Worm (Caenorhabditis elegans) whole organism, midembryonic: ENCODE measurements around the gene cec-7.

Experiments
- T22C8.4 ChIP-seq: fragments of 200-800 bp; sonication (Bioruptor generic); IDR thresholded peaks from 2 replicates; pipeline ENCODE4 v1.3.6; 2022; ENCODE audit warnings: missing genetic modification characterization, missing compliant biosample characterization
- cog-1 ChIP-seq: sonication (generic microtip); optimal IDR thresholded peaks from 2 replicates; lab custom pipeline; 2016; ENCODE audit warnings: missing genetic modification characterization, missing compliant biosample characterization
- flt-1 ChIP-seq: fragments of 200-800 bp; sonication (Bioruptor generic); IDR thresholded peaks from 2 replicates; pipeline ENCODE4 v1.3.6; 2022; ENCODE audit warnings: missing genetic modification characterization, missing compliant biosample characterization
- klf-2 ChIP-seq: fragments of 200-800 bp; sonication (Bioruptor generic); conservative IDR thresholded peaks from 2 replicates; pipeline ENCODE4 v1.3.6; 2022; ENCODE audit warnings: missing genetic modification reagents, missing genetic modification characterization, missing compliant biosample characterization
- med-1 ChIP-seq: sonication (generic microtip); optimal IDR thresholded peaks from 2 replicates; lab custom pipeline; 2017; ENCODE audit warnings: missing genetic modification characterization, mild to moderate bottlenecking, missing compliant biosample characterization, antibody characterized with exemption, missing genetic modification reagents; ENCODE audit not compliant: insufficient read depth
- ref-1 ChIP-seq: fragments of 200-800 bp; sonication (Bioruptor generic); conservative IDR thresholded peaks from 2 replicates; pipeline ENCODE4 v1.3.6; 2022; ENCODE audit warnings: missing genetic modification reagents, missing genetic modification characterization, missing compliant biosample characterization
- tab-1 ChIP-seq: fragments of 200-800 bp; sonication (Bioruptor generic); IDR thresholded peaks from 2 replicates; pipeline ENCODE4 v1.3.6; 2022; ENCODE audit warnings: missing genetic modification characterization, missing compliant biosample characterization
- ztf-23 ChIP-seq: fragments of 200-800 bp; sonication (Bioruptor generic); IDR thresholded peaks from 2 replicates; pipeline ENCODE4 v1.3.6; 2022; ENCODE audit warnings: missing genetic modification reagents, missing genetic modification characterization, missing compliant biosample characterization
- ztf-29 ChIP-seq: fragments of 200-800 bp; sonication (Bioruptor generic); IDR thresholded peaks from 2 replicates; pipeline ENCODE4 v1.3.6; 2022; ENCODE audit warnings: missing genetic modification reagents, missing genetic modification characterization, missing compliant biosample characterization

Gene cec-7

DNA sequence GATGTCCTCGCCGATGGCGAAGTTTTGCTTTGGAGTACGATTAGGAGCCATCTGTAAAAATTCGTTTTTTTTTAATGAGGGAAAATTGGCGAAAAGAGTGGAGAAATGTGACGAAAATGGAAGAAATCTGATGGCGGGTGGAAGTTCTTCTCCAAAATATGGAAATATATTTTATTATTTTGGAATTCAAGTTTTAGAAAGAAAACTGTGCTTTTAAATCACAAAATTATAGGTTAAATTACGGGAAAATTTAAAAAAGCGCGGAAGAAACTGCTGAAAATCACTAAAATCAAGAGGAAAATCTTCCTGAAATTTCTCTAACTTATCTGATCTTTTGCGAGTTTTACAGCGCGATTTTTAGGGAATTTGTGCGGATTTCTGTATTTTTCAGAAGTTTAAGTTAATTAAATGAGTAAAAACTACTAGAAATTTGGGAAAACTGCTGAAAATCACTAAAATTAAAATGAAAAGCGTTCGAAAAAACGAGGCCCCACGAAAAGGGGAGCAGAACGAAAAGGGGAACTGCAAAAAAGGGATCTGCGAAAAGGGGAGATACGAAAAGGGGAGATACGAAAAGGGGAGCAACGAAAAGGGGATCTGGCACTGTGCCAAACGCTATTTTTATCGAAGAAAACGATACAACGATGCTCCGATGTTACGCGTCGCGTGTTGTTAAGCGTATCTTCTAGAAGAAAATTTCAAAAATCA is at the start of gene cec-7, which contains the start of gene enu-3.5:
Gene cec-7, minus strand, starts transcription at position 51 of the 708 bp plus-strand sequence.
Gene enu-3.5, plus strand, starts transcription at position 670 of the 708 bp plus-strand sequence.
- no peak for TF ChIP-seq cog-1
- TF ChIP-seq ztf-29 (GFP tag; lab: Robert Waterston, UW), result no peak
- TF ChIP-seq ref-1 (GFP tag; lab: Robert Waterston, UW), result no peak
- 0 out of 2 replicates have a peak, but pooled peaks have one; percentile 36 for TF ChIP-seq ztf-23 (GFP tag; lab: Robert Waterston, UW)
- no peak for TF ChIP-seq tab-1
- 0 out of 2 replicates have a peak, but pooled peaks have one; percentile 9 for TF ChIP-seq flt-1 (GFP tag; lab: Robert Waterston, UW)
- peak; percentile 59; the same call in 1 of the 2 replicates for TF ChIP-seq klf-2

- TF ChIP-seq T22C8.4 (no peak), flt-1 (GFP tag; lab: Robert Waterston, UW) (no peak), klf-2 (no peak), ref-1 (GFP tag; lab: Robert Waterston, UW) (no peak), tab-1 (no peak), ztf-29 (GFP tag; lab: Robert Waterston, UW) (no peak), ztf-23 (GFP tag; lab: Robert Waterston, UW) (no peak), med-1 (GFP tag; lab: Kevin White, UChicago) (no peak), cog-1 (no peak)
These were observed 48.7 kb upstream of the cec-7 start, which contains the start of the genes npp-25 and mrps-10 for ce11 chrIII:12925947-12926607. npp-25 (minus strand) TSS chrIII:12925997. mrps-10 (plus strand) TSS chrIII:12926557.

- TF ChIP-seq ztf-29 (GFP tag; lab: Robert Waterston, UW), result no peak
- no peak for TF ChIP-seq tab-1
- TF ChIP-seq klf-2, result no peak
- TF ChIP-seq ztf-23 (GFP tag; lab: Robert Waterston, UW), result no peak
- TF ChIP-seq cog-1, result no peak
- TF ChIP-seq flt-1 (GFP tag; lab: Robert Waterston, UW), result no peak
- no peak for TF ChIP-seq med-1 (GFP tag; lab: Kevin White, UChicago)
- TF ChIP-seq ref-1 (GFP tag; lab: Robert Waterston, UW), result no peak
- TF ChIP-seq T22C8.4, result no peak
These were observed 43.4 kb upstream of the cec-7 start for ce11 chrIII:12920810-12921209.

DNA sequence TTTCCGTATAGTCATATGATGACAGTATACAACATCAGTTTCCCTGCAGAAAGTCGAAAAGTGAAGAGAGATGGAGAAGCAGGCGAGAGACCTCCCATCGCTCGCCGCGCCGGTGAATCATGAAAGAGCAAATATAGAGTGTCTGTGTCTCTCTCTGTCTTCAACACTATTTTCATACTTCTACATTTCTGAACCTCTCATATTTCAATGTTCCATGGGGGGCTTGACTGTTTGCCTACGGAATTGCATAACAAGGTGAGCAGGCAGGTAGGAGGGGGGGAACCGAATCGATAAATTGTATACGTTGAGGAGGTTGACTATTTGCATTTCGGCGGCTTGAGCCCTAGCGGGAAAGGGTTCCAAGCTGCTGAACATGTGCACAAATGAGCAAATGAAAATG is 42.5 kb upstream of the cec-7 start:
- TF ChIP-seq ztf-29 (GFP tag; lab: Robert Waterston, UW) (peak; percentile 50; the same call in 1 of the 2 replicates), T22C8.4 (peak; percentile 63), tab-1 (0 out of 2 replicates have a peak, but pooled peaks have one; percentile 30), klf-2 (no peak), cog-1 (peak; percentile 30), ztf-23 (GFP tag; lab: Robert Waterston, UW) (no peak)

ce11 chrIII:12918575-12918974 is 41.2 kb upstream of the cec-7 start, which contains the start of gene Y37D8A.16:
Y37D8A.16 (minus strand) TSS chrIII:12918675.
- no peak for TF ChIP-seq ref-1 (GFP tag; lab: Robert Waterston, UW)
- no peak for TF ChIP-seq flt-1 (GFP tag; lab: Robert Waterston, UW)
- TF ChIP-seq ztf-23 (GFP tag; lab: Robert Waterston, UW), result no peak
- TF ChIP-seq cog-1, result no peak
- no peak for TF ChIP-seq T22C8.4
- no peak for TF ChIP-seq tab-1
- no peak for TF ChIP-seq med-1 (GFP tag; lab: Kevin White, UChicago)
- TF ChIP-seq klf-2, result no peak
- no peak for TF ChIP-seq ztf-29 (GFP tag; lab: Robert Waterston, UW)

ce11 chrIII:12917852-12918251 is 40.5 kb upstream of the cec-7 start:
- no peak for TF ChIP-seq klf-2

- no peak for TF ChIP-seq klf-2
- no peak for TF ChIP-seq med-1 (GFP tag; lab: Kevin White, UChicago)
- no peak for TF ChIP-seq flt-1 (GFP tag; lab: Robert Waterston, UW)
- no peak for TF ChIP-seq ztf-23 (GFP tag; lab: Robert Waterston, UW)
- no peak for TF ChIP-seq ref-1 (GFP tag; lab: Robert Waterston, UW)
- TF ChIP-seq T22C8.4, result no peak
- TF ChIP-seq tab-1, result no peak
- TF ChIP-seq ztf-29 (GFP tag; lab: Robert Waterston, UW), result no peak
- TF ChIP-seq cog-1, result no peak
These were observed 39.1 kb upstream of the cec-7 start for ce11 chrIII:12916459-12916858.

DNA sequence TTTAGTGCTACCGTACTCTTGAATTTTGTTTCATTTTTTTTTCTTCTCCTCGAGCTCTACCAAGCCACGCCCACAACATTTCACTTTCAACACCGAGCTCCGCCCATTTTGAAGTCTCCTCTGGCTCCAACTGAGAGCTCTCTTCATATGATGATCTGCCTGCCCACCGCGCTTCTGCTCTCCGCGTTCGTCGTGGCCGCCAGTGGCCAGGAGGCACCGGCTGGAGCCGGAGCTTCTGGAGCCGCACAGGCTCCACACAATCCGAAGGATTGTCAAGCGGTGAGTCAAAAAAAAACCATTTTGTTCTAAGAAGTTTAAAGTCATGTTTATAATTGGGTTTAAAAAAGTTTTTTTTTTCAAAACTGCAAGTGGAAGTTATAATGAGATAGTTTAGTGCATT is 33.0 kb upstream of the cec-7 start, which contains the start of gene flp-14:
Gene flp-14, plus strand, starts transcription at position 146 of the 400 bp plus-strand sequence.
- TF ChIP-seq ref-1 (GFP tag; lab: Robert Waterston, UW) (no peak), T22C8.4 (no peak), tab-1 (no peak), ztf-23 (GFP tag; lab: Robert Waterston, UW) (no peak), cog-1 (no peak), klf-2 (no peak), flt-1 (GFP tag; lab: Robert Waterston, UW) (no peak), med-1 (GFP tag; lab: Kevin White, UChicago) (no peak), ztf-29 (GFP tag; lab: Robert Waterston, UW) (no peak)

DNA sequence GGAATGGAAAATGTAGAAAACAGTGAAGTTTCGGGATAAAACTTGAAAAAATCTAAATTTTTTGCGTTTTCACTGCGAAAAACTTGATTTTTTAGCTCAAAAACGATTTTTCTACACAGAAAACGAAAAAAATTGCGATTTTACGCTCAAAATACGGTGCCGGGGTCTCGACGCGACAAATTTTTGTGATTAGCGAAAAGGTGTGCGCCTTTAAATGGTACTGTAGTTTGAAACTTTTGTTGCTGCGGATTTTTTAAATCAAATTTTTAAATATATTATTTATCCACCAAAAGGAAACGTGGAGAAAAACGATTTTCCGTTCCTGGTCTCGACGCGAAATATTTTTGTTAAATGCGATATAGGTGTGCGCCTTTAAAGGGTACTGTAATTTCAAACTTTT is 29.8 kb upstream of the cec-7 start:
- TF ChIP-seq ztf-29 (GFP tag; lab: Robert Waterston, UW) (no peak), med-1 (GFP tag; lab: Kevin White, UChicago) (no peak), klf-2 (no peak), ref-1 (GFP tag; lab: Robert Waterston, UW) (no peak), ztf-23 (GFP tag; lab: Robert Waterston, UW) (no peak), tab-1 (no peak), flt-1 (GFP tag; lab: Robert Waterston, UW) (no peak), T22C8.4 (no peak), cog-1 (no peak)
